Fruit fly (Drosophila melanogaster) whole organism, embryonic: ENCODE data around the gene Hr78.

Source experiments
- Asciz ChIP-seq: fragments of 200-800 bp; sonication (Bioruptor generic); optimal IDR thresholded peaks from 2 replicates; lab custom pipeline; 2017; ENCODE audit warnings: missing biosample characterization, mild to moderate bottlenecking, missing genetic modification characterization, missing genetic modification reagents
- Bdp1 ChIP-seq: fragments of 200-800 bp; sonication (Bioruptor generic); optimal IDR thresholded peaks from 3 replicates; lab custom pipeline; 2016; ENCODE audit warnings: missing biosample characterization, missing genetic modification characterization
- CG10979 ChIP-seq: fragments of 200-800 bp; sonication (Bioruptor generic); optimal IDR thresholded peaks from 2 replicates; lab custom pipeline; 2018; ENCODE audit warnings: missing biosample characterization, mild to moderate bottlenecking, missing genetic modification characterization, moderate library complexity
- CG12236 ChIP-seq: fragments of 200-800 bp; sonication (Bioruptor generic); optimal IDR thresholded peaks from 2 replicates; lab custom pipeline; 2016; ENCODE audit warnings: missing biosample characterization, missing genetic modification characterization
- CG15514 ChIP-seq: fragments of 200-800 bp; sonication (Bioruptor generic); optimal IDR thresholded peaks from 3 replicates; lab custom pipeline; 2017; ENCODE audit warnings: missing biosample characterization, missing genetic modification characterization, mild to moderate bottlenecking, moderate library complexity, missing genetic modification reagents
- CG1832 ChIP-seq: fragments of 200-800 bp; sonication (Bioruptor generic); optimal IDR thresholded peaks from 2 replicates; lab custom pipeline; 2017; ENCODE audit warnings: missing biosample characterization, mild to moderate bottlenecking, missing genetic modification characterization, inconsistent platforms
- CG2875 ChIP-seq: fragments of 200-800 bp; sonication (Bioruptor generic); optimal IDR thresholded peaks from 2 replicates; lab custom pipeline; 2017; ENCODE audit warnings: missing biosample characterization, mild to moderate bottlenecking, missing genetic modification characterization, missing genetic modification reagents
- CG31388 ChIP-seq: fragments of 200-800 bp; sonication (Bioruptor generic); optimal IDR thresholded peaks from 2 replicates; lab custom pipeline; 2016; ENCODE audit warnings: missing biosample characterization, missing genetic modification characterization
- CG4282 ChIP-seq: fragments of 200-800 bp; sonication (Bioruptor generic); optimal IDR thresholded peaks from 2 replicates; lab custom pipeline; 2016; ENCODE audit warnings: missing biosample characterization, missing genetic modification characterization
- CG4707 ChIP-seq: fragments of 200-800 bp; sonication (Bioruptor generic); optimal IDR thresholded peaks from 2 replicates; lab custom pipeline; 2018; ENCODE audit warnings: missing biosample characterization, mild to moderate bottlenecking, missing genetic modification characterization, moderate library complexity
- CG6791 ChIP-seq: fragments of 200-800 bp; sonication (Bioruptor generic); IDR thresholded peaks from 3 replicates; pipeline ENCODE4 v1.3.6; 2022; ENCODE audit warnings: missing biosample characterization, missing genetic modification characterization; ENCODE audit not compliant: partially characterized antibody
- CG6854 ChIP-seq: fragments of 200-800 bp; sonication (Bioruptor generic); optimal IDR thresholded peaks from 3 replicates; lab custom pipeline; 2017; ENCODE audit warnings: missing biosample characterization, mild to moderate bottlenecking, missing genetic modification characterization
- CG7372 ChIP-seq: fragments of 200-800 bp; sonication (Bioruptor generic); IDR thresholded peaks from 2 replicates; pipeline ENCODE4 v1.3.6; 2022; ENCODE audit warnings: missing biosample characterization, missing genetic modification characterization
- CG7786 ChIP-seq: fragments of 200-800 bp; sonication (Bioruptor generic); optimal IDR thresholded peaks from 2 replicates; lab custom pipeline; 2016; ENCODE audit warnings: missing biosample characterization, missing genetic modification characterization
- CG8388 ChIP-seq: fragments of 200-800 bp; sonication (Bioruptor generic); optimal IDR thresholded peaks from 2 replicates; lab custom pipeline; 2019; ENCODE audit warnings: missing biosample characterization, mild to moderate bottlenecking, missing genetic modification characterization, moderate library complexity
- Dll ChIP-seq: fragments of 200-800 bp; sonication (Bioruptor generic); IDR thresholded peaks from 4 replicates; pipeline ENCODE4 v1.3.6; 2022; ENCODE audit warnings: missing biosample characterization, missing genetic modification characterization; ENCODE audit not compliant: partially characterized antibody
- Doc2 ChIP-seq: fragments of 200-800 bp; sonication (Bioruptor generic); IDR thresholded peaks from 2 replicates; pipeline ENCODE4 v1.3.6; 2022; ENCODE audit warnings: missing biosample characterization, missing genetic modification characterization
- GATAe ChIP-seq: fragments of 200-800 bp; sonication (Bioruptor generic); conservative IDR thresholded peaks from 2 replicates; pipeline ENCODE4 v1.3.6; 2022; ENCODE audit warnings: missing biosample characterization, missing genetic modification characterization
- HLH54F ChIP-seq: fragments of 200-800 bp; sonication (Bioruptor generic); optimal IDR thresholded peaks from 3 replicates; lab custom pipeline; 2016; ENCODE audit warnings: missing biosample characterization, missing genetic modification characterization
- Lhr ChIP-seq: fragments of 200-800 bp; sonication (Bioruptor generic); optimal IDR thresholded peaks from 3 replicates; lab custom pipeline; 2017; ENCODE audit warnings: mild to moderate bottlenecking, missing biosample characterization, missing genetic modification reagents, missing genetic modification characterization
- Lim3 ChIP-seq: fragments of 200-800 bp; sonication (Bioruptor generic); IDR thresholded peaks from 2 replicates; pipeline ENCODE4 v1.3.6; 2022; ENCODE audit warnings: missing biosample characterization, missing genetic modification characterization
- Lpt ChIP-seq: fragments of >200 bp; optimal IDR thresholded peaks from 2 replicates; lab custom pipeline; 2018; ENCODE audit warnings: missing biosample characterization, missing genetic modification characterization
- MBD-R2 ChIP-seq: fragments of 200-800 bp; sonication (Bioruptor generic); IDR thresholded peaks from 2 replicates; pipeline ENCODE4 v1.3.6; 2022; ENCODE audit warnings: missing biosample characterization, missing genetic modification characterization
- Nf-YA ChIP-seq: fragments of 200-800 bp; sonication (Bioruptor generic); IDR thresholded peaks from 2 replicates; pipeline ENCODE4 v1.3.6; 2022; ENCODE audit warnings: missing biosample characterization, missing genetic modification characterization
- Opbp ChIP-seq: fragments of 200-800 bp; sonication (Bioruptor generic); IDR thresholded peaks from 3 replicates; pipeline ENCODE4 v1.3.6; 2022; ENCODE audit warnings: missing biosample characterization, missing genetic modification characterization; ENCODE audit not compliant: partially characterized antibody
- Ravus ChIP-seq: fragments of 200-800 bp; sonication (Bioruptor generic); IDR thresholded peaks from 2 replicates; pipeline ENCODE4 v1.3.6; 2022; ENCODE audit warnings: missing biosample characterization, missing genetic modification characterization
- Rfx ChIP-seq: fragments of 200-800 bp; sonication (Bioruptor generic); IDR thresholded peaks from 2 replicates; pipeline ENCODE4 v1.3.6; 2022; ENCODE audit warnings: missing biosample characterization, missing genetic modification characterization
- Spps ChIP-seq: fragments of 200-800 bp; sonication (Bioruptor generic); optimal IDR thresholded peaks from 2 replicates; lab custom pipeline; 2018; ENCODE audit warnings: missing biosample characterization, mild to moderate bottlenecking, missing genetic modification characterization
- TFAM ChIP-seq: fragments of 200-800 bp; sonication (Bioruptor generic); optimal IDR thresholded peaks from 2 replicates; lab custom pipeline; 2017; ENCODE audit warnings: missing biosample characterization, missing genetic modification characterization, inconsistent platforms
- Usf ChIP-seq: fragments of 200-800 bp; sonication (Bioruptor generic); optimal IDR thresholded peaks from 2 replicates; lab custom pipeline; 2017; ENCODE audit warnings: missing genotype, missing biosample characterization, missing genetic modification characterization
- Vsx1 ChIP-seq: fragments of 200-800 bp; sonication (Bioruptor generic); optimal IDR thresholded peaks from 2 replicates; lab custom pipeline; 2017; ENCODE audit warnings: missing biosample characterization, mild to moderate bottlenecking, missing genetic modification characterization, missing genetic modification reagents
- chm ChIP-seq: fragments of 200-800 bp; sonication (Bioruptor generic); IDR thresholded peaks from 2 replicates; pipeline ENCODE4 v1.3.6; 2022; ENCODE audit warnings: missing biosample characterization, missing genetic modification characterization
- croc ChIP-seq: fragments of 200-800 bp; sonication (Bioruptor generic); conservative IDR thresholded peaks from 3 replicates; pipeline ENCODE4 v1.3.6; 2022; ENCODE audit warnings: missing biosample characterization, missing genetic modification characterization
- danr ChIP-seq: fragments of 200-800 bp; sonication (Bioruptor generic); IDR thresholded peaks from 2 replicates; pipeline ENCODE4 v1.3.6; 2022; ENCODE audit warnings: missing biosample characterization, missing genetic modification characterization
- en ChIP-seq: fragments of 200-800 bp; sonication (Bioruptor generic); optimal IDR thresholded peaks from 2 replicates; lab custom pipeline; 2016; ENCODE audit warnings: missing biosample characterization, missing genetic modification characterization
- esg ChIP-seq: fragments of 200-800 bp; sonication (Bioruptor generic); conservative IDR thresholded peaks from 2 replicates; pipeline ENCODE4 v1.3.6; 2022; ENCODE audit warnings: missing biosample characterization, missing genetic modification characterization
- gro ChIP-seq: fragments of 200-800 bp; sonication (Bioruptor generic); optimal IDR thresholded peaks from 2 replicates; lab custom pipeline; 2016; ENCODE audit warnings: missing biosample characterization, missing genetic modification characterization
- h ChIP-seq: fragments of >200 bp; optimal IDR thresholded peaks from 2 replicates; lab custom pipeline; 2017
- phol ChIP-seq: fragments of 200-800 bp; sonication (Bioruptor generic); optimal IDR thresholded peaks from 3 replicates; lab custom pipeline; 2018; ENCODE audit warnings: missing biosample characterization, mild to moderate bottlenecking, missing genetic modification characterization, moderate library complexity
- ranshi ChIP-seq: fragments of 200-800 bp; sonication (Bioruptor generic); IDR thresholded peaks from 2 replicates; pipeline ENCODE4 v1.3.6; 2022; ENCODE audit warnings: missing biosample characterization, missing genetic modification characterization
- rib ChIP-seq: fragments of 200-800 bp; sonication (Bioruptor generic); IDR thresholded peaks from 2 replicates; pipeline ENCODE4 v1.3.6; 2022; ENCODE audit warnings: missing biosample characterization, missing genetic modification characterization
- row ChIP-seq: fragments of 200-800 bp; sonication (Bioruptor generic); IDR thresholded peaks from 3 replicates; pipeline ENCODE4 v1.3.6; 2022; ENCODE audit warnings: missing biosample characterization, missing genetic modification characterization
- run ChIP-seq: fragments of 200-800 bp; sonication (Bioruptor generic); optimal IDR thresholded peaks from 3 replicates; lab custom pipeline; 2018; ENCODE audit warnings: missing biosample characterization, mild to moderate bottlenecking, missing genetic modification characterization
- salm ChIP-seq: fragments of 200-800 bp; sonication (Bioruptor generic); optimal IDR thresholded peaks from 2 replicates; lab custom pipeline; 2018; ENCODE audit warnings: missing biosample characterization, mild to moderate bottlenecking, missing genetic modification characterization
- sd ChIP-seq: fragments of 200-800 bp; sonication (Bioruptor generic); optimal IDR thresholded peaks from 3 replicates; lab custom pipeline; 2018; ENCODE audit warnings: missing biosample characterization, mild to moderate bottlenecking, missing genetic modification characterization, moderate library complexity
- tna ChIP-seq: fragments of 200-800 bp; sonication (Bioruptor generic); IDR thresholded peaks from 2 replicates; pipeline ENCODE4 v1.3.6; 2022; ENCODE audit warnings: missing biosample characterization, missing genetic modification characterization; ENCODE audit not compliant: partially characterized antibody
- twi ChIP-seq: fragments of 200-800 bp; optimal IDR thresholded peaks from 2 replicates; lab custom pipeline; 2019; ENCODE audit warnings: missing biosample characterization, mild to moderate bottlenecking, missing genetic modification characterization, moderate library complexity
- tx ChIP-seq: fragments of 200-800 bp; sonication (Bioruptor generic); optimal IDR thresholded peaks from 2 replicates; lab custom pipeline; 2016; ENCODE audit warnings: missing biosample characterization, missing genetic modification characterization
- usp ChIP-seq: fragments of >200 bp; optimal IDR thresholded peaks from 2 replicates; lab custom pipeline; 2017; ENCODE audit warnings: missing biosample characterization, missing genetic modification characterization
- wdn ChIP-seq: fragments of 200-800 bp; sonication (Bioruptor generic); IDR thresholded peaks from 2 replicates; pipeline ENCODE4 v1.3.6; 2022; ENCODE audit warnings: missing biosample characterization, missing genetic modification characterization
- zen ChIP-seq: fragments of 200-800 bp; sonication (Bioruptor generic); optimal IDR thresholded peaks from 3 replicates; lab custom pipeline; 2018; ENCODE audit warnings: missing biosample characterization, mild to moderate bottlenecking, missing genetic modification characterization, moderate library complexity

Hr78 gene

DNA sequence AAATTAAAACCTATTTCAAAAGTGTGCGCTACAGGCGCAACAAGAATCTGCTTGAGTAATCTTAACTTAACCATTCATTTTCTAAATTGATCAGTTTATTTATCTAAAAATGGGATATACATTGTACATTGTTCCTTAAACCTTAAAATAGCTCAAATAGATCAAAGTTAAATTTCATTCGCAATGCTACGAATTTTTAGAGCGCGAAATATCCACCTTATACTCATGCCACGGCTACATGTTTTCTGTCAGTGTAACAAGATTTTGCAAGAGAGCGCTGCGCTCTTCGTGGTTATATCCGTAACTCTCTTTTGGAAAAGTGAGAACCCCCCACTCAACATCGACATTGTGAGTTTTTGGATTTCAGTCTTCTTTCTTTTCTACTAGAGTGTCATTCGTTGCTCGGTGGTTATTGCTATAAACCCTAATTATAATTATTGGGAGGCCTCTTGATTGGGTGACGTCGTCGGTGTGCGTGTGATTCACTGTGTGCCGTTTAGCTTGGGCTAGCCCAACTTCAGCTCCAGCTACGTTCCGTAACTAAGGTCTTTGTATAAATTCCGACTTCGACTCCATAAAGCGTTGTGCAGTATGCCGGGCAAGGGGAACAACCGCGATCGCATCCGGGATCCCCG lies 12.3 kb upstream of the Hr78 start (continued):
- TF ChIP-seq MBD-R2 (GFP tag; lab: Robert Waterston, UW) = no peak
- TF ChIP-seq Ravus (GFP tag; lab: Robert Waterston, UW) = no peak
- TF ChIP-seq rib (GFP tag; lab: Robert Waterston, UW) = no peak
- TF ChIP-seq sd = no peak
- TF ChIP-seq CG15514 (GFP tag; lab: Kevin White, UChicago) = peak; percentile 1
- TF ChIP-seq Rfx = peak; percentile 66
- no peak for TF ChIP-seq CG4707 (GFP tag; lab: Kevin White, UChicago)
- TF ChIP-seq en = no peak
- no peak for TF ChIP-seq tna
- TF ChIP-seq croc = no peak
- TF ChIP-seq Lim3 (GFP tag; lab: Robert Waterston, UW) = no peak
- TF ChIP-seq Usf (GFP tag; lab: Kevin White, UChicago) = no peak
- peak; percentile 6 for TF ChIP-seq HLH54F
- peak; percentile 71 for TF ChIP-seq row (GFP tag; lab: Robert Waterston, UW)
- TF ChIP-seq CG7786 (GFP tag; lab: Kevin White, UChicago) = no peak
- 0 out of 3 replicates have a peak, but pooled peaks have one; percentile 26 for TF ChIP-seq CG6791
- TF ChIP-seq ranshi = no peak
- TF ChIP-seq Bdp1 (GFP tag; lab: Kevin White, UChicago) = no peak
- TF ChIP-seq chm (GFP tag; lab: Robert Waterston, UW) = no peak
- TF ChIP-seq zen (tag; lab: Kevin White, UChicago) = no peak
- TF ChIP-seq Vsx1 (GFP tag; lab: Kevin White, UChicago) = no peak
- TF ChIP-seq phol (tag; lab: Kevin White, UChicago) = peak; percentile 39
- no peak for TF ChIP-seq Lpt (GFP tag; lab: Kevin White, UChicago)
- TF ChIP-seq usp (GFP tag; lab: Kevin White, UChicago) = no peak
- TF ChIP-seq TFAM (GFP tag; lab: Kevin White, UChicago) = no peak
- no peak for TF ChIP-seq tx
- no peak for TF ChIP-seq wdn (GFP tag; lab: Robert Waterston, UW)
- TF ChIP-seq Asciz (GFP tag; lab: Kevin White, UChicago) = peak; percentile 19
- no peak for TF ChIP-seq Spps (tag; lab: Kevin White, UChicago)
- TF ChIP-seq CG1832 (GFP tag; lab: Kevin White, UChicago) = no peak
- TF ChIP-seq Lhr (GFP tag; lab: Kevin White, UChicago) = no peak
- TF ChIP-seq salm (tag; lab: Kevin White, UChicago) = no peak
- no peak for TF ChIP-seq Doc2 (GFP tag; lab: Robert Waterston, UW)
- TF ChIP-seq gro (GFP tag; lab: Kevin White, UChicago) = peak; percentile 39
- no peak for TF ChIP-seq CG6854 (GFP tag; lab: Kevin White, UChicago)
- TF ChIP-seq Nf-YA (GFP tag; lab: Robert Waterston, UW) = no peak
- peak; percentile 46 for TF ChIP-seq CG8388 (GFP tag; lab: Kevin White, UChicago)
- TF ChIP-seq danr (GFP tag; lab: Robert Waterston, UW) = no peak
- TF ChIP-seq CG10979 (tag; lab: Kevin White, UChicago) = peak; percentile 41
- 0 out of 4 replicates have a peak, but pooled peaks have one; percentile 18 for TF ChIP-seq Dll
- no peak for TF ChIP-seq esg (GFP tag; lab: Robert Waterston, UW)
- TF ChIP-seq CG12236 (GFP tag; lab: Kevin White, UChicago) = no peak
- no peak for TF ChIP-seq h (lab: Kevin White, UChicago)
- TF ChIP-seq CG4282 (GFP tag; lab: Kevin White, UChicago) = no peak
- TF ChIP-seq run = no peak
- peak; percentile 23 for TF ChIP-seq CG2875 (GFP tag; lab: Kevin White, UChicago)
- no peak for TF ChIP-seq GATAe (GFP tag; lab: Robert Waterston, UW)
- TF ChIP-seq twi = no peak
- TF ChIP-seq CG31388 = no peak
- no peak for TF ChIP-seq Opbp (GFP tag; lab: Robert Waterston, UW)
- no peak for TF ChIP-seq CG7372 (GFP tag; lab: Robert Waterston, UW)
